Fruit fly (Drosophila melanogaster) Kc167 (cell line): Measurements from ENCODE around the gene CG18814.

ENCODE experiments used
- Myc ChIP-seq: fragments of >200 bp; optimal IDR thresholded peaks from 2 replicates; lab custom pipeline; 2017; ENCODE audit warnings: missing external identifiers
- Sin3A ChIP-seq: fragments of >200 bp; optimal IDR thresholded peaks from 2 replicates; lab custom pipeline; 2018; ENCODE audit warnings: missing external identifiers
- h ChIP-seq: fragments of >200 bp; optimal IDR thresholded peaks from 3 replicates; lab custom pipeline; 2018; ENCODE audit warnings: missing external identifiers
- insv ChIP-seq: fragments of >200 bp; optimal IDR thresholded peaks from 3 replicates; lab custom pipeline; 2018; ENCODE audit warnings: missing external identifiers
- psq ChIP-seq: fragments of >200 bp; optimal IDR thresholded peaks from 2 replicates; lab custom pipeline; 2017; ENCODE audit warnings: missing external identifiers
- ttk ChIP-seq: sonication (Bioruptor generic); optimal IDR thresholded peaks from 2 replicates; lab custom pipeline; 2017; ENCODE audit warnings: missing external identifiers

CG18814 gene

DNA sequence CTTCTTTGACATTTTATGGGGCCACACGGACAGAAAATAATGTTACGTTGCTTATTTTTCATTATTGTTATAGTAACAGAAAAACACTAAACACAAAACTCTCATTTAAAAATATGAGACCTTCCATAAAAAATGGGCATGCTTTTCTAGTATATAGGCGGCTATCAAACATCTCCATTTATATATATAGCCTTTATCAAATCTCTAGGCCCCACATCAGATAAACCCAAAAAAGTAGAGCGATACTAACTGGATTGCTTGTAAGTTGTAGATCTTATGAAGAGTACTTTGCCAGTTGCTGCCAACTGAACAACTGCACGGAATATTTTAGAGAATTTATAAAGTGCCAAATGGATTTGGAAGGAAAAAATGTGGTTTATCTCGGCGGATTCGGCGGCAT is at the start of gene CG18814:
TSS of gene CG18814 (plus strand) at position 301 of the 400 bp plus-strand sequence.
- no peak for TF ChIP-seq psq (lab: Kevin White, UChicago)

DNA sequence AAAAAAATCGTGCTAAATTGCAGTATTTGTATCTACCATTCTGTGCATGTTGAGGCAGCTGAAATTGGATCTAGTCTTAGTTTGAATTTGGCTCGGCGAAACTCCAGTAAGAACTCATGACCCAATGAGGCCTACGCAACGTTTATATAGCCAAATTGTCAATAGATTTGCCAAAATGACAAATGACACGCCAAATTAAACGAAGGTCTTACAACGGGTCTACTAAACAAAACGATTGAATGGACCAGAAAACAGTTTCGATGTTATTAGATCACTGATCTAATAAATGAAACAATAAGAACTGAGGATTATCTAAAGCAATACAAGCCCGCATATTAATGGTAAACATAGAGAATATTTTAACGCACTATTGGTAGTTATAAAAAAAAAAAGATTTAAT is 48.5 kb upstream of the CG18814 start, which contains the start of gene CG42718:
TSS of gene CG42718 (minus strand) at position 101 of the 400 bp plus-strand sequence.
- TF ChIP-seq insv (no peak), ttk (lab: Kevin White, UChicago) (no peak), h (lab: Kevin White, UChicago) (no peak), Myc (lab: Kevin White, UChicago) (no peak), Sin3A (no peak), psq (lab: Kevin White, UChicago) (no peak)

DNA sequence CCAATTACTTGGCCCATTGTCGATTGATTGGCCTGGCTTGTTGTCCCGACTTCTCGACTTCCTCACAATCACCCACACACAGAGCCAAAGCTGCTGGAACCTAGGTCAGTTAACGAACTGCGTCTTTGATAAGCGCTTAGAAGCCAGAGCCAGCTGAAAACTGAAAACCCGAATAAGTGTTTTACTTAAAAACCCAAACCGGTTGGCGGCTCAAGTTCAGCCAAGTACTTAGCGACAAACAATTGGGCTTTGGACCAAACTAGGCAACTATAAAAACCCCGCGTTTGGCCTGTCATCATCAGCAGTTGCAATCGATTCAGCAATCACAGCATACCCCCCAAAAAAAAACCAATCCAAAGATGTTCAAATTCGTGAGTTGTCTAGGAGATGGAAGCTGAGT is 46.3 kb upstream of the CG18814 start, which contains the start of gene CG13059:
TSS of gene CG13059 (plus strand) at position 301 of the 400 bp plus-strand sequence.
- no peak for TF ChIP-seq h (lab: Kevin White, UChicago)
- TF ChIP-seq Myc (lab: Kevin White, UChicago) = no peak
- TF ChIP-seq psq (lab: Kevin White, UChicago) = no peak
- TF ChIP-seq Sin3A = no peak
- no peak for TF ChIP-seq insv
- no peak for TF ChIP-seq ttk (lab: Kevin White, UChicago)

DNA sequence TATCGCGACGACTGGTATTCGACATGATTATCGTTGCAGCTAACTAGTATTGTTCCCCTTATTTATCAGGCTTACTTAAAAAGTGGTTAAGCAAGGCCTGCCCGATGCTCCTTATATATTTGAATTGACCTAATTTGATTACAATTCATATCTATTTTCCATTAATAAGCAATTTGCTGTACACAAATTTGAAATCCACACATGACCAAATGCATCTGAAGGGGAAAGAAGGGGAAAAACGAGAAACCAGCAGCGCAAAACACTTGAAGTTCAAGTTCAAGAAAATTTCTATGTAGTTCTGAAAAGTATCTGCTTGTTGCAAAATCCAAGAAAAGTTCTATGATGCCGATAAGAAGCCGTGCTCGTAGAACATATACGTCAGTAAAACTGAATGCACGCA is 43.0 kb upstream of the CG18814 start, which contains the start of the genes CG13040 and CG13039:
TSS of gene CG13040 (minus strand) at position 101 of the 400 bp plus-strand sequence.
TSS of gene CG13039 (minus strand) at position 106 of the 400 bp plus-strand sequence.
- TF ChIP-seq Myc (lab: Kevin White, UChicago) = no peak
- no peak for TF ChIP-seq h (lab: Kevin White, UChicago)
- TF ChIP-seq psq (lab: Kevin White, UChicago) = no peak
- TF ChIP-seq insv = no peak
- no peak for TF ChIP-seq Sin3A
- no peak for TF ChIP-seq ttk (lab: Kevin White, UChicago)

DNA sequence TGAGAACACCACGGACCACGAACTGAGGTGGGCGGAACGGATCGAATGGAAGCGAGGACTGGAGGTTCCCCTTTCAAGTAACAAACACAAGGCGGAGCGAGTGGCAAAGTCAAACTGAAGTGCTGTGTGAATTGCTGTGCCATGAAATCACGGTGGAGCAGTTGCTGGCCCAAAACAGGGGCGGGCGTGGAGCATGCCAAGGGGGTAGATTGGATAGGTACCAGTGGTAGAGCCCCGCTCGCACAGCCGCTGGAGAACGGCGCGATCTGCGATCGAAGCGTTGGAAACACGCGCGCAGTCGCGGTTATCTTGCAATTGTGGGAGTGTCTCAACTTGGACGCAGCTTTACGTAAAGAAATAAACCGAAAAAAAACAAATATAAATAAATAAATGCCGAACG is 41.9 kb upstream of the CG18814 start, which contains the start of gene CG13038:
TSS of gene CG13038 (minus strand) at position 118 of the 400 bp plus-strand sequence.
- no peak for TF ChIP-seq ttk (lab: Kevin White, UChicago)
- no peak for TF ChIP-seq Myc (lab: Kevin White, UChicago)
- TF ChIP-seq insv = no peak
- no peak for TF ChIP-seq h (lab: Kevin White, UChicago)
- no peak for TF ChIP-seq psq (lab: Kevin White, UChicago)
- no peak for TF ChIP-seq Sin3A

DNA sequence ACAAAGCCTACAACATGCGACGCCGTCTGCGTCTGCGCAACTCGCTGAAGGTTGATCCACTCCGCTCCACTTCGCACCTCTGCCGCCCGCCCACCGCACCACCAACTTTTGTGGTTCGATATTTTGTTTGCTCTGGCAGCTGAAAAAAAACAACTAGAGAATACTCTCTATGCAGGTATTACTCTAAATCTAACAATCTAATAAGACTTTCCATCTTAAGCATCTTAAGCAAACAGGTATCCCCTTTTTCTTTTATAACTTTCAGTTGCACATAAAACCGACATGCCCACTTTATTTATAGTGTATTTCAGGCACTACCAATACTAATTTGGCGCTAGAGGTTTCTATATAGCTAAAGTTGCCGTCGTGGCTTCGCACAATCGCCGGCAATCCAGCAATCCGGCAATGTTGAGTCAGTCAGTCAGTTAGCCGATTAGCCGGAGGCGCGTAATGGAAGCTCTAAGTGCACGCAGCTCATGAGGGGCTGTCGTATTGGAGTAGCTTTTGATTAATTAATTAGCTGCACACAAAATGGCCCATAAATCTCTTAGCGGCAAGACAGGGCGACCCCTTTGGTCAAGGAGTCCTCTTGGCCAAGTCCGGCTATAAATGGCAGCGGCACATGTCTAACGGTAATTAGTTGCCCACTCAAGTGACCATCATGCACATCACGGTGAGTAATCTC is 41.3 kb upstream of the CG18814 start, which contains the start of gene CG13058:
TSS of gene CG13058 (plus strand) at position 635 of the 685 bp plus-strand sequence.
- no peak for TF ChIP-seq Sin3A
- no peak for TF ChIP-seq Myc (lab: Kevin White, UChicago)
- no peak for TF ChIP-seq insv
- no peak for TF ChIP-seq psq (lab: Kevin White, UChicago)
- TF ChIP-seq h (lab: Kevin White, UChicago) = no peak
- no peak for TF ChIP-seq ttk (lab: Kevin White, UChicago)

DNA sequence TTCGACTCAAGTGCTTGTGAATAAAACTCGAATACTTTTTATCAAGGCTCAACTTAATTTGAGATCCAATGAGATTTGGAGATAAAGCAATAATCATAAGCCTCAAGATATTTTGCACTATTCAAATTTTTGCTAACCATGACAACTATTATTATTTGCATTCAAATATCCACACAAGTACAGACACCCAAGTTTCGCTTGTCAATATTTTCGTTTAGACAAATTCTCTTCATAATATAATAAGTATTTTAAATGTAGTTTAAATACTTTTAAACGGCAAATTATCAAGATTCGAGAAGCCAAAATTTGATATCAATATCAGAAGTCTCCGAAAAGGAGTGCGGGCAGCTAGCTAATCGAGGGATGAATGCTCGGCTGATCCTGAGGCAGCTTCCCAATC is 40.1 kb upstream of the CG18814 start, which contains the start of gene CG33061:
TSS of gene CG33061 (plus strand) at position 301 of the 400 bp plus-strand sequence.
- no peak for TF ChIP-seq h (lab: Kevin White, UChicago)
- no peak for TF ChIP-seq psq (lab: Kevin White, UChicago)
- no peak for TF ChIP-seq insv
- TF ChIP-seq Myc (lab: Kevin White, UChicago) = no peak
- TF ChIP-seq ttk (lab: Kevin White, UChicago) = no peak
- no peak for TF ChIP-seq Sin3A

DNA sequence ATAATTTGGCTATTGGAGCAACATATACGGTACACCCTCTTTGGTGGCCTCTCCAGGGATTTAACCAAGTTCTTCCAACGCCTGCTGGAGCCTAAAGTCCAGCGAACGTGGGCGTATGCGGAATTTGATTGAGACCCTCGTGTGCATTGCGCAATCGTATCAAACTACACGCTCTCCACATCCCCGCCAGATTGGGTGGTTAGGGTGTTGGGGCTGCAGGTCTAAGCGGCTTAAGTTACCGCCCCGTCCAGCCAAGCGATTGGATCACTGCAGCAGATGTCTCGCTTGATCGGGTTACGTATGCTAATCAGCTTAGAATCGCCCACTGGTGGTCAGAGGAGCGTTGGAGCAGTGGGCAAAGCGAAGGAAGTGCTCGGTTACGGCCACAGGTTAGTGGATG is 38.9 kb upstream of the CG18814 start, which contains the start of gene CG33060:
TSS of gene CG33060 (plus strand) at position 301 of the 400 bp plus-strand sequence.
- no peak for TF ChIP-seq psq (lab: Kevin White, UChicago)
- no peak for TF ChIP-seq insv
- TF ChIP-seq Myc (lab: Kevin White, UChicago) = no peak
- TF ChIP-seq Sin3A = no peak

DNA sequence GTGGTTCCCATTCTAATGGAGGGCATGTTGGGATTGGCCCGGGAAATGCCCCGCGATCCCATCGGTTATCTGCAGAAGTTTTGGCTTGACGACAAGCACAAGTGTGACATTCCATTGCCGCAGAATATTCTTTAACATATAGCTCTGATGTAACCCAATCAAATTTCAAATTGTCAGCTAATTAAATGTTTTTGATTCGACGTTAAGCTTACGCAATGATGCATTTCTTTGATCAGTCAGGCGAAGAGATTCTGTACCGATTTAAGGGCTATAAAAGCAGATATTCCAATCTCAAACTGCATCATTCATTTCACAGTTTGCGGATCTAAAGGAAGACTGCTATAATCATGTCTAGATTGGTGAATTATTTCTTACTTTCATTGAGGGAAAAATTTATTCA is 38.0 kb upstream of the CG18814 start, which contains the start of gene retinin:
TSS of gene retinin (plus strand) at position 301 of the 400 bp plus-strand sequence.
- TF ChIP-seq Myc (lab: Kevin White, UChicago) (no peak), ttk (lab: Kevin White, UChicago) (no peak), Sin3A (no peak), insv (no peak), psq (lab: Kevin White, UChicago) (no peak), h (lab: Kevin White, UChicago) (no peak)

DNA sequence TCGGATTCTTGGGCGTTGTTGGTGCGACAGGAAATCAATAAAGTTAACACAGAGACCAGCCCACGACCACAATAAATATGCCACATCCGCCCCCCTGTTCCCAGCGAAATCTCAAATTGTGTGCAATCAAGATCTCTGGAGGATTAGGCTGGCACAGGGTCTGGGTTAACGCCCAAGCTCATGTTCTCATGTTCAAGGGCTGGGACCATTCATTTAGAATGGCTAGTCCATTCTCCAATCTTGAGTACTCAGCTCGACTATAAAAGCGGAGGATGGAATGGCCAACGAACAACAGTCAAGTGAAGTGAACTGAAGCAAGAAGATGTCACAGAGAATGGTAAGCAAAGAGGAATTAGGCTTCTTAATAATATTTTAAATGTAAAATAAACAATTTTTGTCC is 36.6 kb upstream of the CG18814 start, which contains the start of gene CG13056:
TSS of gene CG13056 (plus strand) at position 301 of the 400 bp plus-strand sequence.
- TF ChIP-seq Myc (lab: Kevin White, UChicago) (no peak), insv (no peak), ttk (lab: Kevin White, UChicago) (no peak), Sin3A (no peak), psq (lab: Kevin White, UChicago) (no peak), h (lab: Kevin White, UChicago) (no peak)

DNA sequence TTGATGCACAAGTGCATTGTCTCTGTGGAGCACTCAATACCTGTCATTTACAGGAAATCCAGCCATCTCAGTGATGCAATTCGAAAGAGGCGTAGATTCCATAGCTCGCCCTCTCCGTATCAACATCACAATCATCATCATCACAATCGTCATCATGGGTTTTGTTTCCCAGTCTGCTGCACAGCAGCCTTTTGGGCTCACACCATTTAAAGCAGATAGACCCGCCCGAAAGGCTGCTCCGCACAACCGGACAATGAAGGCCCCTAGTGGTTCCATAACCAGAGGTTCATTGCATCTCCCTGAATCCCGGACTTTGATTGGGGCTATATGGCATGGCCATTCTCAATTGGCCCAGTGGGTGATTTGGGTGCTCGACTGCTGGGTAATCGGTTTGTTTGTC is 34.8 kb upstream of the CG18814 start:
- TF ChIP-seq h (lab: Kevin White, UChicago) = no peak
- TF ChIP-seq Myc (lab: Kevin White, UChicago) = no peak
- no peak for TF ChIP-seq psq (lab: Kevin White, UChicago)
- no peak for TF ChIP-seq insv
- TF ChIP-seq Sin3A = no peak
- no peak for TF ChIP-seq ttk (lab: Kevin White, UChicago)

DNA sequence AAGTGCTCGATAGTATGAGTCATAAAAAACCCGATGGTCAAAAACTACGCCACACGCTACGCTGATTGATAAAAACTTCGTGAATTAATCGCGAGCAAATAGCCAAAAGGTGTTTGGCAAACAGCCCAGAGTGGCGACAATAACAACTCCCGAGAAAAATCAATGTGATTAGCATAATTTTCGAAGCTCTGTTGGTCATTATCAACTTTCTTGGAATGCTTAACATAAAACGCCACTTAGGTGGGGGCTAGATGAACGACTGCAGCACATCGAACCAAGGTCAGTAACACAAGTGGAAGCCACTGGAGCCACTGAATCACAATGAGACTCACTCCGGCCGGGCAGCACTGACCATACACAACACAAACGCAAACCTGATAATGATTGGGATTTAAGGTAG is 31.9 kb upstream of the CG18814 start:
- TF ChIP-seq Sin3A = no peak
- TF ChIP-seq psq (lab: Kevin White, UChicago) = no peak
- TF ChIP-seq h (lab: Kevin White, UChicago) = no peak
- no peak for TF ChIP-seq Myc (lab: Kevin White, UChicago)
